Worm (Caenorhabditis elegans) whole organism, L2 larva: Measurements from ENCODE around the gene ZK1073.1.
A peak's percentile ranks its signal among the peaks of the same experiment; 100 is the strongest.

Experiments used
- C34F6.9 ChIP-seq: fragments of 150-350 bp; optimal IDR thresholded peaks from 2 replicates; lab custom pipeline; 2014; ENCODE audit warnings: missing biosample characterization, missing genetic modification characterization
- F13H6.1 ChIP-seq: sonication (generic microtip); optimal IDR thresholded peaks from 2 replicates; lab custom pipeline; 2016; ENCODE audit warnings: missing genetic modification characterization, missing compliant biosample characterization
- alr-1 ChIP-seq: fragments of 150-350 bp; optimal IDR thresholded peaks from 2 replicates; lab custom pipeline; 2014; ENCODE audit warnings: missing biosample characterization, missing genetic modification characterization
- aly-2 ChIP-seq: fragments of 150-350 bp; optimal IDR thresholded peaks from 2 replicates; lab custom pipeline; 2014; ENCODE audit warnings: missing biosample characterization, missing genetic modification characterization
- ama-1 ChIP-seq: fragments of 150-350 bp; optimal IDR thresholded peaks from 2 replicates; lab custom pipeline; 2018; ENCODE audit warnings: inconsistent platforms
- blmp-1 ChIP-seq: sonication (generic microtip); optimal IDR thresholded peaks from 2 replicates; lab custom pipeline; 2017; ENCODE audit warnings: missing genetic modification characterization, mild to moderate bottlenecking, missing compliant biosample characterization, antibody characterized with exemption, moderate library complexity; ENCODE audit not compliant: insufficient read depth
- ceh-16 ChIP-seq: fragments of 150-350 bp; optimal IDR thresholded peaks from 2 replicates; lab custom pipeline; 2014; ENCODE audit warnings: missing biosample characterization, missing genetic modification characterization
- ceh-82 ChIP-seq: fragments of 150-350 bp; optimal IDR thresholded peaks from 2 replicates; lab custom pipeline; 2014; ENCODE audit warnings: missing biosample characterization, missing genetic modification characterization
- crh-2 ChIP-seq: sonication (generic microtip); optimal IDR thresholded peaks from 2 replicates; lab custom pipeline; 2017; ENCODE audit warnings: missing biosample characterization, missing genetic modification characterization
- egl-27 ChIP-seq: sonication (generic microtip); optimal IDR thresholded peaks from 3 replicates; lab custom pipeline; 2017; ENCODE audit warnings: missing biosample characterization, missing genetic modification reagents, missing genetic modification characterization
- fos-1 ChIP-seq: fragments of 150-350 bp; optimal IDR thresholded peaks from 2 replicates; lab custom pipeline; 2014; ENCODE audit warnings: missing biosample characterization, missing genetic modification characterization
- gmeb-1 ChIP-seq: fragments of 150-350 bp; optimal IDR thresholded peaks from 2 replicates; lab custom pipeline; 2014; ENCODE audit warnings: missing biosample characterization, missing genetic modification characterization
- lin-11 ChIP-seq: fragments of 150-350 bp; sonication (generic microtip); optimal IDR thresholded peaks from 2 replicates; lab custom pipeline; 2014; ENCODE audit warnings: missing biosample characterization, missing genetic modification characterization, inconsistent platforms, mixed read lengths
- lin-13 ChIP-seq: fragments of 150-350 bp; optimal IDR thresholded peaks from 2 replicates; lab custom pipeline; 2014; ENCODE audit warnings: missing biosample characterization, missing genetic modification reagents, missing genetic modification characterization
- lin-39 ChIP-seq: fragments of 150-350 bp; optimal IDR thresholded peaks from 2 replicates; lab custom pipeline; 2014; ENCODE audit warnings: missing biosample characterization, missing genetic modification reagents, missing genetic modification characterization
- mab-5 ChIP-seq: fragments of 150-350 bp; optimal IDR thresholded peaks from 2 replicates; lab custom pipeline; 2014; ENCODE audit warnings: missing biosample characterization, missing genetic modification characterization
- mdl-1 ChIP-seq, 2 experiments: fragments of 150-350 bp in 1 of 2; sonication (generic microtip) in 1 of 2; optimal IDR thresholded peaks; 2 replicates each; lab custom pipeline; 2017; ENCODE audit warnings: missing biosample characterization in 2 of 2, missing genetic modification characterization in 2 of 2
- nhr-10 ChIP-seq: sonication (generic microtip); optimal IDR thresholded peaks from 2 replicates; lab custom pipeline; 2017; ENCODE audit warnings: missing biosample characterization, missing genetic modification characterization
- nhr-129 ChIP-seq: fragments of 150-350 bp; optimal IDR thresholded peaks from 2 replicates; lab custom pipeline; 2014; ENCODE audit warnings: missing biosample characterization, missing genetic modification characterization
- nhr-25 ChIP-seq: fragments of 150-350 bp; sonication (generic microtip); optimal IDR thresholded peaks from 3 replicates; lab custom pipeline; 2014; ENCODE audit warnings: missing biosample characterization, missing genetic modification characterization
- nhr-6 ChIP-seq: fragments of 150-350 bp; optimal IDR thresholded peaks from 2 replicates; lab custom pipeline; 2014; ENCODE audit warnings: missing biosample characterization, missing genetic modification characterization
- nhr-77 ChIP-seq: fragments of 150-350 bp; optimal IDR thresholded peaks from 2 replicates; lab custom pipeline; 2014; ENCODE audit warnings: missing biosample characterization, missing genetic modification characterization
- peb-1 ChIP-seq: fragments of 150-350 bp; optimal IDR thresholded peaks from 2 replicates; lab custom pipeline; 2014; ENCODE audit warnings: missing biosample characterization, missing genetic modification characterization
- skn-1 ChIP-seq: sonication (generic microtip); optimal IDR thresholded peaks from 2 replicates; lab custom pipeline; 2017; ENCODE audit warnings: missing biosample characterization, missing genetic modification characterization
- sma-3 ChIP-seq: sonication (generic microtip); optimal IDR thresholded peaks from 2 replicates; lab custom pipeline; 2016; ENCODE audit warnings: missing genetic modification reagents, missing genetic modification characterization, missing compliant biosample characterization
- snpc-4 ChIP-seq: fragments of 150-350 bp; optimal IDR thresholded peaks from 2 replicates; lab custom pipeline; 2014; ENCODE audit warnings: missing biosample characterization, missing genetic modification characterization
- unc-39 ChIP-seq: fragments of 150-350 bp; optimal IDR thresholded peaks from 2 replicates; lab custom pipeline; 2014; ENCODE audit warnings: missing biosample characterization, missing genetic modification characterization
- unc-55 ChIP-seq: fragments of 150-350 bp; sonication (generic microtip); optimal IDR thresholded peaks from 3 replicates; lab custom pipeline; 2014; ENCODE audit warnings: missing biosample characterization, missing genetic modification reagents, missing genetic modification characterization
- unc-62 ChIP-seq: fragments of 150-350 bp; optimal IDR thresholded peaks from 2 replicates; lab custom pipeline; 2014; ENCODE audit warnings: missing biosample characterization, missing genetic modification reagents, missing genetic modification characterization
- ztf-4 ChIP-seq: fragments of 150-350 bp; optimal IDR thresholded peaks from 2 replicates; lab custom pipeline; 2014; ENCODE audit warnings: missing biosample characterization, missing genetic modification characterization

The ZK1073.1 gene

DNA sequence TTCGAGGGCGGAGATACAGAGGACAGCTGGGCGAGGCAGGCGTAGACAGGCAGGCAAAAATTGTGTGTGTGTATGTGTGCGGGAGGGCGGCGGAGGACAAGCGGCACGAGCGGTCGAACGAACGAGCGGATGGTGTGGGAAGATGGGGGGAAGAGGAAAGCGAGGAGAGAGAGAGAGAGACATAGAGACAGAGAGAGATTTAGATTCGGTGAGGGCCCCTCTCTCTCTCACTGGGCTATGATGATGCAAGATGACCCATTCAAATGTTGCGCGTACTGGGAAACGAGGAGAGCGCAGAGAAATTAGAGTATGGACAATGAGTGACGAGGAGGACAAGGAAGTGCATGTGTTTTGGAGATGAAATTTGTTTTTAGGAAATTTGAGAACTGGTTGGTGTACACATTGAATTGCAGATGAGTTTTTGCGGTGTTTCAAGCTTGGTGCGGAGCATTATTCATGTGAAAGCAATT is 19.1 kb upstream of the ZK1073.1 start (continued):
- TF ChIP-seq snpc-4 (tag; lab: Kevin White, UChicago) (peak; percentile 27), peb-1 (tag; lab: Kevin White, UChicago) (no peak), mab-5 (tag; lab: Kevin White, UChicago) (peak; percentile 70), sma-3 (GFP tag; lab: Kevin White, UChicago) (peak; percentile 45), C34F6.9 (tag; lab: Kevin White, UChicago) (peak; percentile 85), ztf-4 (tag; lab: Kevin White, UChicago) (peak; percentile 45)

DNA sequence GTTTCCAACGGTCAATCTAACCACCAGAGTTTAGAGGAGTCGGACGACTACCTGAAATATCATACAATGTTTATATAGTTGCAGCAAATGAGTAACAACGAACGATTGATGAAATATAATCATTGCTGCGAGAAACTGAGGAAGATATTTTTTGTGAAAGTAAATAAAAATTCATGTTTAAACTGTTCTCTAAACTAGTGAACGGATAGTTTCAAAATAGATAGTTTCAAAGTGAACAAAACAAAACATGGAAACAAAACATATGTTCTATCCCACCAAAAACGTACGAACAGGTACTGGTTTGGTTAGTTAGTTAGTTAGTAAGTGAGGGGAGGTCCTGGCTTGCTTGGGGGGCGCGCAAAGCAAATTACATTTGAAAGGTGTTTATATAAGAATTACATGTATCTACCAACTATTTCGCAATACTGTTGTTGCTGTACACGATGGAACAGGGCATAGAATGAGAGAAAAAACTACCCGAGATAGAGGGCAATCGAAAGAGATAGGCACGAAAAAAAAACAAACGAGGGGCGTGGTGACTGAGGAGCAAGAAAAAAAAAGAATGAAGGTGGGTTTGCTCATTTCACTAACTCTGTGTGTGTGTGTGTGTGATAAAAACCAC is 18.4 kb upstream of the ZK1073.1 start, which contains the start of gene F09C8.2:
TSS of gene F09C8.2 (minus strand) at position 51 of the 622 bp plus-strand sequence.
- TF ChIP-seq egl-27 (tag; lab: Kevin White, UChicago) (no peak), nhr-129 (tag; lab: Kevin White, UChicago) (peak; percentile 42)

DNA sequence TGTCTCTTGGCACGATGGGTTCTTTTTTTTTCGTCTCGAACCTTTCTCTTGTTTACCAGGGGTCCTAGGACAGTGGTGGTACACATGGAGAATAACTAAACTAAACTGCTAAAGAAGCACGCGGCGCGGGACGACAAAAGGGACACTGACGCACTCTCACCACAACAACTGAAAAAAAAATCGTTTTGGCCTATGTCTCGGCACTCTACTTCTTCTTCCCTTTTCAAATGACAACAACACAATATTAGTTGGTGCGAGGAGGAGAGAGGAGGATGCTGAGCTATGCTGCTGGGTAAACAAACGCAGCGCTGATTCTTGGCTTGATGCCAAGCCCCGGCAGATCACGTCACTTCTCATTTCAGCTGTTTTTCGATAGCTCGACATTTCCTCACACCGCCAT is 16.6 kb upstream of the ZK1073.1 start:
- TF ChIP-seq nhr-6 (tag; lab: Kevin White, UChicago) (no peak), fos-1 (tag; lab: Kevin White, UChicago) (no peak), aly-2 (tag; lab: Kevin White, UChicago) (no peak), C34F6.9 (tag; lab: Kevin White, UChicago) (no peak), unc-55 (GFP tag; lab: Kevin White, UChicago) (peak; percentile 48), nhr-129 (tag; lab: Kevin White, UChicago) (no peak), ama-1 (no peak)
- TF ChIP-seq, all 48 proteins: peak for 1

DNA sequence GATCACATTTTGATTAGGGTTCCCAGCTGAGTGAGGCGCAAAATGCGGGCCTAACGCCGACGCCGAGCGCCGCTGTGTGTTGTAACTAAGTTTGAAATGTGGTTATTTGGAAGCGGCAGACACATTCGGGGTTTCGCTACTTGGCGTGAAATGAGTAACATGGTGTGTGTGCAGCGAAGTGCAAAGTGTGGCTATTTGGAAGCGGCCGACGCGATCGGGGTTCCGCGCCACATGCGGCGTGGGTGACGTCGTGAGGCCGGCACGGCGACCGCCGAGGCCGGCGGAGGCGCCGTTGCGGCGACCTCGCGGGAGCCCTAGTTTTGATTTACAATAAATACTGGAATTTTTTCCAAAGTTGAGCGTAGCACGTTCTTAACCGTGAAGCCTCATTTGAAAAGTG is 15.9 kb upstream of the ZK1073.1 start:
- TF ChIP-seq snpc-4 (tag; lab: Kevin White, UChicago) = peak; percentile 21
- no peak for TF ChIP-seq alr-1 (tag; lab: Kevin White, UChicago)

DNA sequence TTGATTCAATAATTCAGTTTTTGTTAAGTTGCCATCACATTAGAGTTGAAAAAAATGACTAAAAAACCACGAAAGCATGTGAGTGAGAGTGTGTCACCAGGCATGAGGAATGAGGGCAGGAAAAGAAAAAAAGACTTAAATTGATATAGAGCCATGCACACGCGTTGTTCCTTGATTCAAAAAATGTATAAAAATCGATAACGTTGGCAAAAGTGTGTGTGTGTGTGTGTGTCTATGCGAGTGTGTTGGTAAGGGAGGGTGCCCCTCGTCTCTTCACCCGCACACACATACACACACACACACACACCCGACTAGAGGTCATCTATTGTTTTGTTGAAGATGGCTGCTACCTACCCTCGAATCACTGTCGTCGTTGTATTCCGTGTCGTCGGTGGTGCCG is 15.2 kb upstream of the ZK1073.1 start:
- TF ChIP-seq nhr-10 (tag; lab: Kevin White, UChicago) = no peak
- no peak for TF ChIP-seq ceh-82 (tag; lab: Kevin White, UChicago)
- TF ChIP-seq nhr-25 = peak; percentile 20
- TF ChIP-seq lin-13 = no peak
- TF ChIP-seq nhr-129 (tag; lab: Kevin White, UChicago) = peak; percentile 54
- TF ChIP-seq F13H6.1 (tag; lab: Kevin White, UChicago) = no peak
- TF ChIP-seq lin-39 (tag; lab: Kevin White, UChicago) = no peak
- no peak for TF ChIP-seq nhr-77
- TF ChIP-seq mab-5 (tag; lab: Kevin White, UChicago) = no peak
- TF ChIP-seq blmp-1 (tag; lab: Kevin White, UChicago) = no peak
- no peak for TF ChIP-seq ama-1
- no peak for TF ChIP-seq unc-39 (tag; lab: Kevin White, UChicago)
- peak; percentile 20 for TF ChIP-seq crh-2 (tag; lab: Kevin White, UChicago)
- no peak for TF ChIP-seq ztf-4 (tag; lab: Kevin White, UChicago)
- TF ChIP-seq skn-1 (tag; lab: Kevin White, UChicago) = no peak
- TF ChIP-seq C34F6.9 (tag; lab: Kevin White, UChicago) = peak; percentile 1

DNA sequence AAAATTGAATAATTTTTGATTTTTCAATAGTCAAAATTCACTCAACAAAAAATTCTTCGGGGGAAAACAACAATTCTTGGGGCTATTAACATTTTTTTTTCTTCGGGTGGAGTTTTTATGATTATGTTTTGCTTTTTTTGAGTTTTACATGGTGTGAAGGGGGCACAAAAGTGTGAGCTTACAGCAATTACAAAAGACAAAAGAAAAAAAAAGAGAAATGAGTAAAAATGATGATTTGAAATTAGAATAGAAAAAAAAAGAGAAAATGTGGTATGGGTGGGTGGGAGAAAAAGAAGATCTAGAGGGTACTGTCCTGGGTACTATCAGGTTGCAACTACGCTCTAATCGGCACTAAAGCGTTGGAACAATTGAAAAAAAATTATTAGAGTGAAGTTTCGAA is 12.2 kb upstream of the ZK1073.1 start:
- TF ChIP-seq mdl-1 (tag; optimal IDR thresholded peaks at IDR 0.05; lab: Kevin White, UChicago) (no peak), ceh-16 (tag; lab: Kevin White, UChicago) (no peak), ztf-4 (tag; lab: Kevin White, UChicago) (no peak), unc-55 (GFP tag; lab: Kevin White, UChicago) (no peak), gmeb-1 (tag; lab: Kevin White, UChicago) (no peak), lin-39 (tag; lab: Kevin White, UChicago) (no peak), nhr-6 (tag; lab: Kevin White, UChicago) (no peak), nhr-25 (no peak), lin-11 (tag; lab: Kevin White, UChicago) (no peak), ama-1 (no peak), crh-2 (tag; lab: Kevin White, UChicago) (no peak), nhr-129 (tag; lab: Kevin White, UChicago) (no peak), unc-62 (GFP tag; lab: Kevin White, UChicago) (no peak), snpc-4 (tag; lab: Kevin White, UChicago) (no peak)
- TF ChIP-seq, all 48 proteins: peak for 0
